Worm (Caenorhabditis elegans): ENCODE measurements around the gene Y4C6B.4.

Y4C6B.4 gene

ce11 chrIV:5354124-5354523, 27.9 kb downstream of the Y4C6B.4 start, which contains the start of gene Y4C6B.1:
Y4C6B.1 (plus strand) TSS chrIV:5354488.
- TF ChIP-seq hlh-4 (tag; optimal IDR thresholded peaks at IDR 0.05) (no peak), lin-39 (tag; optimal IDR thresholded peaks at IDR 0.05) (no peak), dpl-1 (GFP tag; optimal IDR thresholded peaks at IDR 0.05) (peak; percentile 21 to 74 (median 53)), rnt-1 (tag; optimal IDR thresholded peaks at IDR 0.05) (peak; percentile 3), efl-1 (optimal IDR thresholded peaks at IDR 0.05) (peak; percentile 18 to 57), efl-1 (GFP tag; optimal IDR thresholded peaks at IDR 0.05 in 1 of 2) (peak; percentile 69 to 95), nhr-11 (tag; optimal IDR thresholded peaks at IDR 0.05) (no peak), lin-35 (GFP tag; optimal IDR thresholded peaks at IDR 0.05) (peak; percentile 3 to 74), lsy-2 (tag; optimal IDR thresholded peaks at IDR 0.05) (peak; percentile 42 to 92), F16B12.6 (tag; optimal IDR thresholded peaks at IDR 0.05) (no peak)

ce11 chrIV:5354564-5354963, 28.3 kb downstream of the Y4C6B.4 start:
- TF ChIP-seq jun-1 (tag; optimal IDR thresholded peaks at IDR 0.05) (no peak), pqm-1 (tag; optimal IDR thresholded peaks at IDR 0.05) (no peak), nhr-85 (tag) (no peak), lir-3 (tag; optimal IDR thresholded peaks at IDR 0.05; ENCODE audit: poor library complexity) (no peak), hpl-2 (GFP tag; optimal IDR thresholded peaks at IDR 0.05) (no peak), unc-86 (tag; optimal IDR thresholded peaks at IDR 0.05) (no peak), efl-3 (GFP tag; optimal IDR thresholded peaks at IDR 0.05) (no peak), dpl-1 (GFP tag; optimal IDR thresholded peaks at IDR 0.05) (no peak), tbx-2 (tag; optimal IDR thresholded peaks at IDR 0.05) (no peak), sup-37 (GFP tag; optimal IDR thresholded peaks at IDR 0.05) (no peak), C34B4.2 (tag; optimal IDR thresholded peaks at IDR 0.05) (no peak), snpc-4 (tag; optimal IDR thresholded peaks at IDR 0.05) (no peak)

ce11 chrIV:5360533-5360932, 34.3 kb downstream of the Y4C6B.4 start, which contains the start of gene F41H10.5:
F41H10.5 (plus strand) TSS chrIV:5360907.
- TF ChIP-seq nhr-12 (tag; optimal IDR thresholded peaks at IDR 0.05) (no peak), tlp-1 (tag; optimal IDR thresholded peaks at IDR 0.05) (no peak), dpl-1 (GFP tag; optimal IDR thresholded peaks at IDR 0.05) (no peak), nhr-47 (tag; optimal IDR thresholded peaks at IDR 0.05) (no peak), lin-39 (tag; optimal IDR thresholded peaks at IDR 0.05) (no peak), aly-2 (tag; optimal IDR thresholded peaks at IDR 0.05) (no peak), ceh-90 (tag; optimal IDR thresholded peaks at IDR 0.05) (no peak), egl-27 (tag; optimal IDR thresholded peaks at IDR 0.05) (no peak), sox-4 (tag; optimal IDR thresholded peaks at IDR 0.05) (no peak), mep-1 (tag; optimal IDR thresholded peaks at IDR 0.05) (no peak), lin-35 (GFP tag; optimal IDR thresholded peaks at IDR 0.05) (no peak), ceh-82 (tag; optimal IDR thresholded peaks at IDR 0.05) (no peak)

ce11 chrIV:5364135-5364609, 37.9 kb downstream of the Y4C6B.4 start, which contains the start of the genes hda-6 and F41H10.4:
hda-6 (minus strand) TSS chrIV:5364306.
F41H10.4 (plus strand) TSS chrIV:5364559.
- TF ChIP-seq fkh-8 (tag; optimal IDR thresholded peaks at IDR 0.05) (peak; percentile 71), zip-4 (GFP tag; optimal IDR thresholded peaks at IDR 0.05) (peak; percentile 53), sptf-1 (tag; optimal IDR thresholded peaks at IDR 0.05) (no peak), sup-37 (GFP tag; optimal IDR thresholded peaks at IDR 0.05) (no peak), nhr-84 (tag; optimal IDR thresholded peaks at IDR 0.05) (no peak), nhr-47 (tag; optimal IDR thresholded peaks at IDR 0.05) (peak; percentile 86), vab-15 (tag; optimal IDR thresholded peaks at IDR 0.05) (no peak), aha-1 (tag; optimal IDR thresholded peaks at IDR 0.05) (no peak), C34B4.2 (tag; optimal IDR thresholded peaks at IDR 0.05) (no peak), lin-14 (GFP tag; optimal IDR thresholded peaks at IDR 0.05) (peak; percentile 88), nhr-12 (tag; optimal IDR thresholded peaks at IDR 0.05) (no peak), ets-5 (GFP tag; IDR thresholded peaks at IDR 0.05) (no peak), ceh-8 (GFP tag; optimal IDR thresholded peaks at IDR 0.05) (no peak), zag-1 (tag; optimal IDR thresholded peaks at IDR 0.05) (no peak), grh-1 (GFP tag; IDR thresholded peaks at IDR 0.05) (peak; percentile 71), unc-98 (GFP tag; IDR thresholded peaks at IDR 0.05) (peak; percentile 59; the same call in 1 of the 2 replicates), nhr-85 (tag) (peak; percentile 86), mab-9 (GFP tag; IDR thresholded peaks at IDR 0.05) (peak; percentile 64; the same call in 1 of the 2 replicates), dpl-1 (GFP tag; optimal IDR thresholded peaks at IDR 0.05) (peak; percentile 67 to 82 (median 81)), tbx-2 (tag; optimal IDR thresholded peaks at IDR 0.05) (peak; percentile 88), fkh-10 (GFP tag; optimal IDR thresholded peaks at IDR 0.05) (no peak), elt-3 (tag; optimal IDR thresholded peaks at IDR 0.05) (peak in 2 of 6 experiments; percentile 31 to 42), isw-1 (GFP tag; IDR thresholded peaks at IDR 0.05) (peak; percentile 62), C16A3.4 (tag; optimal IDR thresholded peaks at IDR 0.05) (peak; percentile 71), nhr-28 (tag; optimal IDR thresholded peaks at IDR 0.05) (no peak)
